Worm (Caenorhabditis elegans): ENCODE data around the gene osm-12.

Gene osm-12

ce11 chrIII:12233493-12233892 lies 31.2 kb upstream of the osm-12 start:
- TF ChIP-seq madf-8 (GFP tag; conservative IDR thresholded peaks at IDR 0.05) (no peak), T07F8.4 (tag; optimal IDR thresholded peaks at IDR 0.05) (no peak)

- peak; percentile 69; the same call in 1 of the 2 replicates for TF ChIP-seq nfyb-1 (GFP tag; IDR thresholded peaks at IDR 0.05)
- TF ChIP-seq somi-1 (GFP tag; optimal IDR thresholded peaks at IDR 0.05) = no peak
- no peak for TF ChIP-seq sea-2 (GFP tag; IDR thresholded peaks at IDR 0.05)
- TF ChIP-seq snpc-1.1 (tag; optimal IDR thresholded peaks at IDR 0.05; ENCODE audit: insufficient read depth) = no peak
- TF ChIP-seq nhr-120 (GFP tag; IDR thresholded peaks at IDR 0.05) = no peak
- no peak for TF ChIP-seq lin-26 (GFP tag; IDR thresholded peaks at IDR 0.05)
Observed at ce11 chrIII:12231539-12231938, 29.2 kb upstream of the osm-12 start.

- TF ChIP-seq dpl-1 (GFP tag; optimal IDR thresholded peaks at IDR 0.05) (no peak), egl-44 (GFP tag; IDR thresholded peaks at IDR 0.05) (no peak), ZK185.1 (tag; optimal IDR thresholded peaks at IDR 0.05; ENCODE audit: poor library complexity, severe bottlenecking) (no peak), B0261.1 (tag; optimal IDR thresholded peaks at IDR 0.05) (no peak), ceh-91 (GFP tag; IDR thresholded peaks at IDR 0.05) (no peak), chd-7 (tag; optimal IDR thresholded peaks at IDR 0.05) (no peak), Y67H2A.10 (GFP tag; conservative IDR thresholded peaks at IDR 0.05) (no peak), lin-35 (GFP tag; optimal IDR thresholded peaks at IDR 0.05) (no peak), snpc-1.3 (tag; optimal IDR thresholded peaks at IDR 0.05; ENCODE audit: insufficient read depth) (no peak), C17E4.6 (GFP tag; IDR thresholded peaks at IDR 0.05) (no peak), fkh-3 (tag; optimal IDR thresholded peaks at IDR 0.05) (no peak)
Observed at ce11 chrIII:12230195-12230594, 27.9 kb upstream of the osm-12 start.

ce11 chrIII:12227935-12228334 lies 25.6 kb upstream of the osm-12 start:
- TF ChIP-seq xnd-1 (tag; optimal IDR thresholded peaks at IDR 0.05) (no peak), cebp-1 (GFP tag; IDR thresholded peaks at IDR 0.05) (no peak), cebp-1 (tag; optimal IDR thresholded peaks at IDR 0.05) (no peak), nfyb-1 (GFP tag; IDR thresholded peaks at IDR 0.05) (no peak), attf-3 (GFP tag; conservative IDR thresholded peaks at IDR 0.05) (no peak), somi-1 (GFP tag; optimal IDR thresholded peaks at IDR 0.05) (no peak), rcor-1 (GFP tag; IDR thresholded peaks at IDR 0.05) (no peak), snpc-3.4 (tag; optimal IDR thresholded peaks at IDR 0.05) (no peak), F33H1.4 (GFP tag; IDR thresholded peaks at IDR 0.05) (no peak), mxl-1 (tag; optimal IDR thresholded peaks at IDR 0.05) (no peak), hrde-1 (tag; optimal IDR thresholded peaks at IDR 0.05; ENCODE audit: borderline replicate concordance) (no peak), ztf-6 (GFP tag; IDR thresholded peaks at IDR 0.05) (no peak), sdz-38 (tag; optimal IDR thresholded peaks at IDR 0.05) (no peak), snpc-1.3 (tag; optimal IDR thresholded peaks at IDR 0.05; ENCODE audit: insufficient read depth) (no peak), C17E4.6 (GFP tag; IDR thresholded peaks at IDR 0.05) (no peak), K11D2.4 (GFP tag; IDR thresholded peaks at IDR 0.05) (no peak)

- TF ChIP-seq F55B11.4 (tag; optimal IDR thresholded peaks at IDR 0.05; ENCODE audit: borderline replicate concordance, insufficient read depth) (no peak), mcd-1 (GFP tag; IDR thresholded peaks at IDR 0.05) (peak; percentile 93), nhr-80 (tag; optimal IDR thresholded peaks at IDR 0.05) (no peak), efl-1 (GFP tag; optimal IDR thresholded peaks at IDR 0.05) (peak; percentile 65), xnd-1 (tag; optimal IDR thresholded peaks at IDR 0.05) (no peak), lin-54 (GFP tag; optimal IDR thresholded peaks at IDR 0.05) (peak; percentile 77), ztf-18 (tag; optimal IDR thresholded peaks at IDR 0.05) (no peak), dpl-1 (GFP tag; optimal IDR thresholded peaks at IDR 0.05) (peak; percentile 44), nhr-120 (GFP tag; IDR thresholded peaks at IDR 0.05) (no peak), snpc-4 (GFP tag; optimal IDR thresholded peaks at IDR 0.05) (no peak), snpc-4 (tag; optimal IDR thresholded peaks at IDR 0.05) (peak in 1 of 4 experiments; percentile 25), lin-35 (GFP tag; optimal IDR thresholded peaks at IDR 0.05) (peak in 1 of 3 experiments; percentile 84)
Observed at ce11 chrIII:12226089-12226682, 23.8 kb upstream of the osm-12 start, which contains the start of the genes Y75B8A.18 and Y75B8A.19. TSS of gene Y75B8A.18 (minus strand) at chrIII:12226230. TSS of gene Y75B8A.19 (plus strand) at chrIII:12226632.
